Worm (Caenorhabditis elegans) whole organism, L4/young adult: ENCODE measurements around the gene mep-1.
A peak's percentile ranks its signal among the peaks of the same experiment; 100 is the strongest.

Experiments
- W03F9.2 ChIP-seq: fragments of 150-350 bp; optimal IDR thresholded peaks from 2 replicates; lab custom pipeline; 2014; ENCODE audit warnings: missing biosample characterization, missing genetic modification characterization
- dao-5 ChIP-seq: sonication (generic microtip); optimal IDR thresholded peaks from 2 replicates; lab custom pipeline; 2016; ENCODE audit warnings: missing genotype, missing genetic modification characterization, moderate library complexity, missing compliant biosample characterization
- him-1 ChIP-seq: sonication (generic microtip); optimal IDR thresholded peaks from 2 replicates; lab custom pipeline; 2016; ENCODE audit warnings: missing genotype, missing genetic modification reagents, missing genetic modification characterization, missing compliant biosample characterization

The mep-1 gene

ce11 chrIV:11524241-11524692, at the start of gene mep-1:
Gene mep-1 (plus strand): TSS chrIV:11524642.
- TF ChIP-seq dao-5 (tag; lab: Kevin White, UChicago) (no peak), him-1 (tag; lab: Kevin White, UChicago) (peak; percentile 50), W03F9.2 (tag; lab: Kevin White, UChicago) (peak; percentile 24)

DNA sequence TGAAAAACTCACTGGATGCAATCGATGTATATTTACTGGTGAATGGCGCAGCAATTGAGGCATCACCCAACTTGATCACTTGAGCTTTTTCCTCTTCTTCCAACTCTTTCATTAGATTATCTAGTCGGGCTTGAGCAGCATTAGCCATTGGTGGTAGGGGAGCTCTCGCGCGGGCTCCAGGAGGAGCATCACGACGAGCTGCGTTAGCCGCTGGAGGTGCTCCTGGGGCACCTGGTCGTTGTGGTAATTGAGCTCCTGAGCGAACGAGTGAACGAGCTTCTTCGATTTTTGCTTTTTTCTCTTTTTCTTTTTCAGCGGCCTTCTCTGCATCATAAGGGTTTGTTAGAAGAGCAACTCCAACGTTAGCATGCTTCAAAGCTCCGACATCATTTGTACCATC, 49.4 kb upstream of the mep-1 start:
- TF ChIP-seq W03F9.2 (tag; lab: Kevin White, UChicago) (no peak), dao-5 (tag; lab: Kevin White, UChicago) (no peak), him-1 (tag; lab: Kevin White, UChicago) (no peak)

DNA sequence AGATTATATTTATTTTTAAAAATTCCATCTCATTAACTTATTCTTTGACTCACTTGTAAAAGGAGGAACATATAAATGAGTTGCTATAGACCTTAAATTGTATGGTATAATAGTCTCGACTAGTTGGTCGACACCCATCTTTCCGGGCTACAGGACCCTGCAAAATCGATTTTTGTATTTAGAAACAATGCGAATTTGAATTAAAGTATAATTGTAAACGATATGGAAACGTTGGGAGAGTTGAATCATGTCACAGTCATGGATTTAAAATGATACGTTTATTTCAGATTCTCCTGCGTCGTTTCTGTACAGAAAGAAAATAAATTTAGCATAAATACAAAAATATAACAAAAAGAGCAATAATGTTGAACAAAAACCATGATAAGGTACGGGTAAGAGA, 45.3 kb upstream of the mep-1 start, which contains the start of gene catp-8:
catp-8 (minus strand) TSS at position 157 of the 400 bp plus-strand sequence.
- TF ChIP-seq dao-5 (tag; lab: Kevin White, UChicago) (no peak), him-1 (tag; lab: Kevin White, UChicago) (no peak), W03F9.2 (tag; lab: Kevin White, UChicago) (no peak)

DNA sequence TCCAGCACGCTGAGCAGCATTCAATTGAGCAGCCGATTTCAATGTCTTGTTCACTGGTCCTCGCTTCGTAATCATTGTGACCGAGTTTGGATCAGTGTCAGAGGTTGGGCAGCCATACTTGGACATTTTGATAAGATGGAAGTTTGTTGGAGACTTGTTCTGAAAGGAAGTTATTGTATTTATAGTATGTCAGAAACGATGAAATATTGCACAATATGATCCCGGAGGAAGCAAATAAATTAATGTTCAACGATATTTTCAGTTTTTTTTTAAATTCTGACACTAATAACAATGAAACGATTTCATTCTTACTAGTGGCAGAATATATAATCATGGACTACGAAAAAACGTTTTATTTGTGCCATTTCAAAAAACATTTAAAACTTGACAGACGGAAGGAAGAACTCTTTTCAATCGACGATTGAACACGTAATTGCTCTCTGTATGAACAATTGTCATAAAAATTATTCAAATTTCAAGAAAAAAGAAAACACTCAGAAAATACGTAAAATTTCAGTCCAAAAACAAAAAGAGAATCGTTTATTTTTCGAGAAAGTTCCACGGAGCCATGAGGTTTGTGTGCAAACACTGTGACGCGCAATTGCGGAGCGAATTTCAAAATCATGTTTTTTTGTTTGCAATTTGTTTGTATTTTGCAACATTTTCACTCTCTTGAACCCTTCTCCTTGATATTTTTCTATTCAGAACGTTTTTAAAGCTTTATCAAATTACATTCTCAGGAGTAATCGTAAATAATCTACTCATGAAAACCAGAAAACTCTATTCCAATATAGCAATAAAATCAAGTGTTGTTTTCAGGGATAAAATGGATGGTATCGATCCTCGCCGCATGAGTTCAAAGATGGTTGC, 44.2 kb upstream of the mep-1 start, which contains the start of the genes mbf-1 and nse-4:
mbf-1 (minus strand) TSS at position 343 of the 870 bp plus-strand sequence.
nse-4 (plus strand) TSS at position 820 of the 870 bp plus-strand sequence.
- TF ChIP-seq W03F9.2 (tag; lab: Kevin White, UChicago): peak; percentile 95
- TF ChIP-seq dao-5 (tag; lab: Kevin White, UChicago): no peak
- TF ChIP-seq him-1 (tag; lab: Kevin White, UChicago): no peak

- TF ChIP-seq dao-5 (tag; lab: Kevin White, UChicago): no peak
- no peak for TF ChIP-seq him-1 (tag; lab: Kevin White, UChicago)
- TF ChIP-seq W03F9.2 (tag; lab: Kevin White, UChicago): no peak
These were observed 37.6 kb upstream of the mep-1 start for ce11 chrIV:11486859-11487258.

ce11 chrIV:11487889-11488556, 36.4 kb upstream of the mep-1 start:
- TF ChIP-seq dao-5 (tag; lab: Kevin White, UChicago) (no peak), him-1 (tag; lab: Kevin White, UChicago) (no peak), W03F9.2 (tag; lab: Kevin White, UChicago) (no peak)

DNA sequence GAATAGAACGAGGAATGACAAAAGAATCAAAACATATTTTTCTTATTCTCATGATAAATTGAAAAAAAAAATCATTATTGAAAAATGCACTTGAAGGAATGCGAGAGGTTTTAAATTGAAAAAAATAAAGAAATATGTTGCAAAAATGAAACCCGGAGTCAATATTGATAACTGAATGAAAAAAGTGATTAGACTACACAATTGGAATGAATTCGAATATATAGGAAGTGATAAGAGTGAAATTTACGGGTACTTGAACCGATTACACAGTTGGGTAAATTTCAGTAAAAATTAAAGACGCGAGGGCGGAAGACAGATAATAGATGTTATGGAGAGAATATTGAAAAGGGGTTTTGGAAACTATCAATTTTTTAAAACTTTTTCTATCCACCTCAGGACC, 35.4 kb upstream of the mep-1 start:
- TF ChIP-seq W03F9.2 (tag; lab: Kevin White, UChicago) (no peak), him-1 (tag; lab: Kevin White, UChicago) (no peak), dao-5 (tag; lab: Kevin White, UChicago) (no peak)

DNA sequence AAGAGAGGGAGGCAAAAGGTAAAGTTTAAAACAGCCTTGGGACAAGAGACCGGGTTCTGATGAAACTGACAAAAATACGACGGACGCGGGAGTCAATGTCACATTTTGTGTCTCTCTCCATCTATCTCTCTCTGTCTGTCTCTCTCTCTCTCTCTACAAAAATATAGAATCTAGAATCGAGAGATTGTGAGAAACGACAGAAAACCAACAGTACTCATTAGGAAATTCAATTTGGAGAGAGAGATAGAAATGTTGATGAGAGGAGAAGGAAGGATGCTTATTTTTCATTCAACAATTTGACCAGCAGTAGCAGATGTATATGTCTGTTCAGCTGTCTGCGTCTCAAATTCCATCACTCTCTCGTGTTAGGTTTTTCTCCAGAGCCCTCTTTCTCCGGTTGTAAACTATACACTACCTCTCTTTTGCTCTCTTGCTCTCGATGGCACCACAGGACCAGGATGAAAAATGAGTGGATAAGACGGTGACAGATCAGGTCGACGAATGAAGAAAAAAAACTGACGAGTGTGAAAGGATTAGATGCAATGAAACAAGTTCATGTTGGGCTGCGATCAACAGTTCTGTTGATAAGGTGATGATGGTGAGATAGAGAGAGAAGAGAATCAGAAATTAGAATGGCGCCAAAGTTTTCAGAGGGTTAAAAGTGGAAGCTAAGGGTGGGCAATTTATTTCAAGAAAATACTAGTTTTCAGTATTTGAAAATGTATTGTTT, 34.7 kb upstream of the mep-1 start:
- TF ChIP-seq dao-5 (tag; lab: Kevin White, UChicago): no peak
- peak; percentile 7 for TF ChIP-seq W03F9.2 (tag; lab: Kevin White, UChicago)

DNA sequence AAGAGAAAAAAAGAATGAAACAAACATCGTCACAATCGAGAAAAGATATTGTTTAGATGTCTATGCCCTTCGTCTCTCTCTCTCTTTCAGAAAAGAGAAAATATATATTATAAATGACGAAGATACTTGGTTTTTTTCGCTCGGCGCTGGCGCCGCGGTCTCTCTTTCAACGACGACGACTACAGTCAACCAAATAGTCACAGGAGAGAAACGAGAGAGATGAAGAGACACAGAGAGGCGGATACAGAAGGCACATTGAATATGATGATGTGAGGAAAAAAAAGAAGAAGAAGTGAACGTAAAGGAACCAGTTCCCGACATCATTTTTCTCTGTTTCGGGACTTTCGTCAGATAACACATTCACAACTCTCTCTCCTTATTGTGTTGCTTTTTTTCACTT, 33.0 kb upstream of the mep-1 start:
- TF ChIP-seq dao-5 (tag; lab: Kevin White, UChicago) (no peak), him-1 (tag; lab: Kevin White, UChicago) (no peak), W03F9.2 (tag; lab: Kevin White, UChicago) (no peak)

DNA sequence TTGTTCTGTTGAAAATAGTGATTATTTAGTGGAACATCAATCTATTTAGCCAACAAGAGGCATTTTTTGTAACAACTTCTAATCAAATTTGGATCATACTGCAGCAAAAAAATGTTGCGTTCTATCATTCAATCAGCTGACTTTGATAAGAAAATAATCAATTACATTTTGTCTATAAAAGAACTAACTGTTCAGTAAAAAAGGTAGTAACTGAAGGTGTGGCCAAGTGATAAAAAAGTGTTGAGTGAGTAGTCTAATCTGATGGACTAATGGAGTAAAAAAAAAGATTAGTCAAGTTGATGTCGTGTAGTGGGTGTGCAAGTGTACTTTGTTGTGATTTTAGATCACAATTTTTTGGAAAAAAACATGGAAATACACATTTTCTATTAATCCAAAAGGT, 32.1 kb upstream of the mep-1 start:
- TF ChIP-seq W03F9.2 (tag; lab: Kevin White, UChicago): no peak
- TF ChIP-seq dao-5 (tag; lab: Kevin White, UChicago): no peak
- no peak for TF ChIP-seq him-1 (tag; lab: Kevin White, UChicago)

DNA sequence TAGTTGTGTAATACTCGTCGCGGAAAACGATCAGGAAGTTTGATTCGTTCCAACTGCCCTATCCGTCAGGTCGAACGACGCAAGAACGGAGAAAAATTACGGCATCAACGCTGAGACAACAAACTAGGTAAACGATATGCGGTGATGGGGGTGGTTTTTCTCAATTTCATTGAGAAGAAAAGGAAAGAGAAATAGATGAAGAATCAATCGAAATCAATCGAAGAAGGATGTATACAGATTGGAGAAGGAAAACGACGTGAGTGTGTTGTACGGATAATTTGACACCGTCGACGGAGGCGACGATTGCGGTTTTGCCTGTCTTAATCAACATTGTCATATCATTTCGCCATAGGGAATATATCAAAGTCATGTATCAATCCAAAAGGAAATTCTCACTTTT, 30.5 kb upstream of the mep-1 start:
- no peak for TF ChIP-seq W03F9.2 (tag; lab: Kevin White, UChicago)
- no peak for TF ChIP-seq him-1 (tag; lab: Kevin White, UChicago)
- no peak for TF ChIP-seq dao-5 (tag; lab: Kevin White, UChicago)

DNA sequence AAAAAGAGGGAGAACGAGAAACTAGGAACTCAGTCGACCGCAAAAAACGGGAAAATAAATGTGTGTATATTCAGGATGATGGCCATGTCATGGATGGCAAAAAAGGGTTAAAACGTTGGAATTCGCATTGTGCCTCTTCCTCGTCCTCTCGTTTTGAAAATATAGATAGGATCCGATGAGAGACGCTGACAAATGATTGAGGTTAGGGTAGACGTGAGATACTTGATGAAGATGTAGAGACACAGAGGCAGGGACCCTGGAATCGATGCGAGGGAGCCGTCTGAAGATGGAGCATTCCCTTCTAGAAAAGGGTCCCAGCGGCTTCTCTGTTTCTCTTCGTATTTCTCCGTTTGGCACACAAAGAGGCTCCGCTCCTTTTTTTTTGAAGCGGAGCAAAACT, 29.5 kb upstream of the mep-1 start:
- TF ChIP-seq W03F9.2 (tag; lab: Kevin White, UChicago): no peak
- peak; percentile 70 for TF ChIP-seq him-1 (tag; lab: Kevin White, UChicago)

DNA sequence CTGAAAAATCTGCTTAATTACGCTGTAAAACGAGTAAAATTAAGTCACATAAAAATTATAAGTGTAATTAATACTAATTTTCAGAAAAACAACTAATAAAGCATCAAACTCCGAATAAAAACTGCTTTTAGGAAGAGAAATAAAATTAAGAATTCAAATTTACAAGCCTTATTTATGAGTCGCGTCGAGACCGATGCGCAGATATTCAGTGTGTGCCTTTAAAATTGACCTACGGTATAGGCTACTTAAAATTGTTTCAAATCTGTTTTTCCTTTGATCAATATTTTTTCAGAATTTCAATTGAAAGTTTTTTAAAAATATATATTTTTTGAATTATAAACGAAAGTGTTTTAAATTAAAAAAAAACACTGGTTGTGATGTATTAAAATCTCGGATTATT, 26.3 kb upstream of the mep-1 start, which contains the start of gene sms-1:
sms-1 (minus strand) TSS at position 6 of the 400 bp plus-strand sequence.
- no peak for TF ChIP-seq him-1 (tag; lab: Kevin White, UChicago)
- no peak for TF ChIP-seq W03F9.2 (tag; lab: Kevin White, UChicago)
- no peak for TF ChIP-seq dao-5 (tag; lab: Kevin White, UChicago)
